Fruit fly (Drosophila melanogaster) whole organism, pupa: ENCODE results near the gene CG4338.

Experiments used
- CG10348 ChIP-seq: fragments of 200-800 bp; sonication (Bioruptor generic); IDR thresholded peaks from 2 replicates; pipeline ENCODE4 v1.3.6; 2022; ENCODE audit warnings: missing biosample characterization, missing genetic modification characterization
- CG12605 ChIP-seq: fragments of 200-800 bp; sonication (Bioruptor generic); IDR thresholded peaks from 2 replicates; pipeline ENCODE4 v1.3.6; 2022; ENCODE audit warnings: missing biosample characterization, missing genetic modification characterization
- CG13204 ChIP-seq: fragments of 200-800 bp; sonication (Bioruptor generic); optimal IDR thresholded peaks from 2 replicates; lab custom pipeline; 2018; ENCODE audit warnings: missing biosample characterization, mild to moderate bottlenecking, missing genetic modification characterization, moderate library complexity
- CG14655 ChIP-seq: fragments of 200-800 bp; sonication (Bioruptor generic); optimal IDR thresholded peaks from 3 replicates; lab custom pipeline; 2017; ENCODE audit warnings: mild to moderate bottlenecking, missing biosample characterization, missing genetic modification reagents, missing genetic modification characterization
- CG15710 ChIP-seq: fragments of 200-800 bp; sonication (Bioruptor generic); optimal IDR thresholded peaks from 2 replicates; lab custom pipeline; 2018; ENCODE audit warnings: missing biosample characterization, mild to moderate bottlenecking, missing genetic modification characterization, moderate library complexity
- CG17806 ChIP-seq: fragments of 200-800 bp; sonication (Bioruptor generic); optimal IDR thresholded peaks from 2 replicates; lab custom pipeline; 2018; ENCODE audit warnings: missing biosample characterization, mild to moderate bottlenecking, missing genetic modification characterization, moderate library complexity
- CG34367 ChIP-seq: fragments of 200-800 bp; sonication (Bioruptor generic); optimal IDR thresholded peaks from 2 replicates; lab custom pipeline; 2018; ENCODE audit warnings: missing biosample characterization, mild to moderate bottlenecking, missing genetic modification characterization
- CG8159 ChIP-seq: fragments of 200-800 bp; sonication (Bioruptor generic); optimal IDR thresholded peaks from 3 replicates; lab custom pipeline; 2018; ENCODE audit warnings: missing biosample characterization, mild to moderate bottlenecking, missing genetic modification characterization, moderate library complexity
- CG8301 ChIP-seq: fragments of 200-800 bp; sonication (Bioruptor generic); optimal IDR thresholded peaks from 2 replicates; lab custom pipeline; 2018; ENCODE audit warnings: missing biosample characterization, mild to moderate bottlenecking, missing genetic modification characterization
- CG9948 ChIP-seq: fragments of 200-800 bp; sonication (Bioruptor generic); optimal IDR thresholded peaks from 2 replicates; lab custom pipeline; 2018; ENCODE audit warnings: missing biosample characterization, mild to moderate bottlenecking, missing genetic modification characterization, moderate library complexity
- D1 ChIP-seq: fragments of 200-800 bp; sonication (Bioruptor generic); optimal IDR thresholded peaks from 2 replicates; lab custom pipeline; 2018; ENCODE audit warnings: missing biosample characterization, mild to moderate bottlenecking, missing genetic modification characterization, moderate library complexity
- EcR ChIP-seq: fragments of 200-800 bp; sonication (Bioruptor generic); optimal IDR thresholded peaks from 3 replicates; lab custom pipeline; 2019; ENCODE audit warnings: missing biosample characterization, missing genetic modification characterization, mild to moderate bottlenecking, moderate library complexity, missing genetic modification reagents
- Ets98B ChIP-seq: fragments of 200-800 bp; sonication (Bioruptor generic); IDR thresholded peaks from 2 replicates; pipeline ENCODE4 v1.3.6; 2022; ENCODE audit warnings: missing biosample characterization, missing genetic modification characterization
- Pif1A ChIP-seq: fragments of 200-800 bp; sonication (Bioruptor generic); optimal IDR thresholded peaks from 3 replicates; lab custom pipeline; 2016; ENCODE audit warnings: missing biosample characterization, missing genetic modification characterization
- Pif1B ChIP-seq: fragments of 200-800 bp; sonication (Bioruptor generic); optimal IDR thresholded peaks from 3 replicates; lab custom pipeline; 2016; ENCODE audit warnings: missing biosample characterization, missing genetic modification characterization
- Snoo ChIP-seq: fragments of 200-800 bp; sonication (Bioruptor generic); optimal IDR thresholded peaks from 3 replicates; lab custom pipeline; 2017; ENCODE audit warnings: missing biosample characterization, mild to moderate bottlenecking, missing genetic modification characterization, inconsistent platforms
- gl ChIP-seq: fragments of 200-800 bp; sonication (Bioruptor generic); optimal IDR thresholded peaks from 2 replicates; lab custom pipeline; 2018; ENCODE audit warnings: missing biosample characterization, mild to moderate bottlenecking, missing genetic modification characterization
- rn ChIP-seq: fragments of 200-800 bp; sonication (Bioruptor generic); IDR thresholded peaks from 2 replicates; pipeline ENCODE4 v1.3.6; 2022; ENCODE audit warnings: missing biosample characterization, missing genetic modification characterization

Gene CG4338

dm6 chr3R:15320747-15321085 is 45.4 kb downstream of the CG4338 start, which contains the start of gene ear:
ear (plus strand) TSS chr3R:15320756.
- TF ChIP-seq gl (tag; lab: Kevin White, UChicago) (no peak), CG13204 (GFP tag; lab: Kevin White, UChicago) (no peak), Snoo (no peak), rn (GFP tag; lab: Robert Waterston, UW) (no peak), Ets98B (no peak), CG10348 (no peak), CG34367 (tag; lab: Kevin White, UChicago) (no peak), CG15710 (no peak), CG14655 (no peak), D1 (no peak), CG9948 (tag; lab: Kevin White, UChicago) (no peak), CG8301 (tag; lab: Kevin White, UChicago) (no peak), Pif1B (GFP tag; lab: Kevin White, UChicago) (no peak), CG12605 (no peak), Pif1A (no peak), CG17806 (tag; lab: Kevin White, UChicago) (no peak), EcR (GFP tag; lab: Kevin White, UChicago) (no peak), CG8159 (tag; lab: Kevin White, UChicago) (no peak)
